Worm (Caenorhabditis elegans) whole organism, L2 larva: ENCODE data around the gene fli-1.

Experiments
- ceh-82 ChIP-seq: fragments of 150-350 bp; optimal IDR thresholded peaks from 2 replicates; lab custom pipeline; 2014; ENCODE audit warnings: missing biosample characterization, missing genetic modification characterization
- nhr-11 ChIP-seq: fragments of 150-350 bp; optimal IDR thresholded peaks from 2 replicates; lab custom pipeline; 2014; ENCODE audit warnings: missing biosample characterization, missing genetic modification characterization
- skn-1 ChIP-seq: sonication (generic microtip); optimal IDR thresholded peaks from 2 replicates; lab custom pipeline; 2017; ENCODE audit warnings: missing biosample characterization, missing genetic modification characterization

DNA sequence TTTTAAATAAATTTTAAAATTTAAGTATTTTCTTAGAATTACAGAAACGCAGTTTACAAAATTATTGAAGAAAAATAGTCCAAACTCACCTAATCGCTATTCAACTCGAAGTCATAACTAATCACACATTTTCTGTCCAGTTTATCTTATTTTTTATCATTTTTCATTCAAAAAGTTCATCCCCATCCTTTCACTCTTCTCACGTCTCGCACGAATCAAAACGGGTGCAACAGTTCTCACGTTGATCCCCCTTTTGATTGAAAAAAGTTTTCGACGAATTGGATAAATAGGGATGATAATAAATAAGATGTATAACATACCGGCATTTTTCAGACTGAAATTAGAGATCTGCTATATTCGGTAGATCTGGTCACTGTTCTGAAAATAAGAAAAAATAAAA is 26.2 kb upstream of the fli-1 start:
- TF ChIP-seq nhr-11 (tag; lab: Kevin White, UChicago) (no peak), ceh-82 (tag; lab: Kevin White, UChicago) (no peak), skn-1 (tag; lab: Kevin White, UChicago) (no peak)
